Worm (Caenorhabditis elegans) whole organism, L2 larva: ENCODE data around the gene D2062.13.

ENCODE experiments used
- elt-3 ChIP-seq: sonication (generic microtip); optimal IDR thresholded peaks from 2 replicates; lab custom pipeline; 2017; ENCODE audit warnings: missing biosample characterization, missing genetic modification characterization
- lin-13 ChIP-seq: fragments of 150-350 bp; optimal IDR thresholded peaks from 2 replicates; lab custom pipeline; 2014; ENCODE audit warnings: missing biosample characterization, missing genetic modification reagents, missing genetic modification characterization
- nhr-10 ChIP-seq: sonication (generic microtip); optimal IDR thresholded peaks from 2 replicates; lab custom pipeline; 2017; ENCODE audit warnings: missing biosample characterization, missing genetic modification characterization
- nhr-25 ChIP-seq: fragments of 150-350 bp; sonication (generic microtip); optimal IDR thresholded peaks from 3 replicates; lab custom pipeline; 2014; ENCODE audit warnings: missing biosample characterization, missing genetic modification characterization
- skn-1 ChIP-seq: sonication (generic microtip); optimal IDR thresholded peaks from 2 replicates; lab custom pipeline; 2017; ENCODE audit warnings: missing biosample characterization, missing genetic modification characterization
- unc-62 ChIP-seq: fragments of 150-350 bp; optimal IDR thresholded peaks from 2 replicates; lab custom pipeline; 2014; ENCODE audit warnings: missing biosample characterization, missing genetic modification reagents, missing genetic modification characterization
- ztf-4 ChIP-seq: fragments of 150-350 bp; optimal IDR thresholded peaks from 2 replicates; lab custom pipeline; 2014; ENCODE audit warnings: missing biosample characterization, missing genetic modification characterization

- TF ChIP-seq lin-13 (no peak), skn-1 (tag; lab: Kevin White, UChicago) (no peak), ztf-4 (tag; lab: Kevin White, UChicago) (no peak), elt-3 (tag; lab: Kevin White, UChicago) (no peak), nhr-10 (no peak), unc-62 (no peak), nhr-25 (tag; lab: Kevin White, UChicago) (no peak)
These were observed 48.4 kb upstream of the D2062.13 start, which contains the start of gene nep-18 for ce11 chrII:2563973-2564372.
